Fruit fly (Drosophila melanogaster) whole organism, embryonic: ENCODE data around the gene Psn.
A peak's percentile ranks its signal among the peaks of the same experiment; 100 is the strongest.

ENCODE experiments used
- ATbp ChIP-seq: fragments of 200-800 bp; sonication (Bioruptor generic); optimal IDR thresholded peaks from 2 replicates; lab custom pipeline; 2017; ENCODE audit warnings: missing biosample characterization, mild to moderate bottlenecking, missing genetic modification characterization, missing genetic modification reagents
- CG10209 ChIP-seq: fragments of 200-800 bp; sonication (Bioruptor generic); optimal IDR thresholded peaks from 3 replicates; lab custom pipeline; 2017; ENCODE audit warnings: missing biosample characterization, mild to moderate bottlenecking, missing genetic modification characterization, missing genetic modification reagents
- CG10565 ChIP-seq: fragments of 200-800 bp; sonication (Bioruptor generic); optimal IDR thresholded peaks from 3 replicates; lab custom pipeline; 2016; ENCODE audit warnings: missing biosample characterization, mild to moderate bottlenecking, missing genetic modification characterization
- CG11247 ChIP-seq: fragments of 200-800 bp; sonication (Bioruptor generic); IDR thresholded peaks from 2 replicates; pipeline ENCODE4 v1.3.6; 2022; ENCODE audit warnings: missing biosample characterization, missing genetic modification characterization
- CG12155 ChIP-seq: fragments of 200-800 bp; sonication (Bioruptor generic); optimal IDR thresholded peaks from 3 replicates; lab custom pipeline; 2016; ENCODE audit warnings: missing biosample characterization, missing genetic modification characterization
- CG1233 ChIP-seq: fragments of 200-800 bp; sonication (Bioruptor generic); optimal IDR thresholded peaks from 4 replicates; lab custom pipeline; 2018; ENCODE audit warnings: missing biosample characterization, mild to moderate bottlenecking, missing genetic modification characterization
- CG15696 ChIP-seq: fragments of 200-800 bp; sonication (Bioruptor generic); optimal IDR thresholded peaks from 2 replicates; lab custom pipeline; 2019; ENCODE audit warnings: missing biosample characterization, mild to moderate bottlenecking, missing genetic modification characterization, moderate library complexity
- CG17328 ChIP-seq: fragments of 200-800 bp; sonication (Bioruptor generic); IDR thresholded peaks from 2 replicates; pipeline ENCODE4 v1.3.6; 2022; ENCODE audit warnings: missing biosample characterization, missing genetic modification characterization
- CG17802 ChIP-seq: fragments of 200-800 bp; sonication (Bioruptor generic); optimal IDR thresholded peaks from 2 replicates; lab custom pipeline; 2018; ENCODE audit warnings: missing biosample characterization, mild to moderate bottlenecking, missing genetic modification characterization, moderate library complexity
- CG17829 ChIP-seq: fragments of 200-800 bp; optimal IDR thresholded peaks from 2 replicates; lab custom pipeline; 2019; ENCODE audit warnings: missing biosample characterization, mild to moderate bottlenecking, missing genetic modification characterization, moderate library complexity
- CG30403 ChIP-seq: fragments of 200-800 bp; sonication (Bioruptor generic); optimal IDR thresholded peaks from 3 replicates; lab custom pipeline; 2016; ENCODE audit warnings: missing biosample characterization, missing genetic modification characterization
- CG33213 ChIP-seq: fragments of 200-800 bp; sonication (Bioruptor generic); optimal IDR thresholded peaks from 3 replicates; lab custom pipeline; 2016; ENCODE audit warnings: missing biosample characterization, missing genetic modification characterization
- CG3726 ChIP-seq: fragments of 200-800 bp; sonication (Bioruptor generic); IDR thresholded peaks from 3 replicates; pipeline ENCODE4, ENCODE4 v1.3.6; 2022; ENCODE audit warnings: missing biosample characterization, missing genetic modification characterization
- CG5180 ChIP-seq: fragments of 200-800 bp; sonication (Bioruptor generic); optimal IDR thresholded peaks from 3 replicates; lab custom pipeline; 2017; ENCODE audit warnings: missing biosample characterization, missing genetic modification characterization, mild to moderate bottlenecking, moderate library complexity, missing genetic modification reagents
- CG7556 ChIP-seq: fragments of 200-800 bp; sonication (Bioruptor generic); optimal IDR thresholded peaks from 2 replicates; lab custom pipeline; 2017; ENCODE audit warnings: missing biosample characterization, mild to moderate bottlenecking, missing genetic modification characterization
- CG9876 ChIP-seq: fragments of 200-800 bp; sonication (Bioruptor generic); optimal IDR thresholded peaks from 2 replicates; lab custom pipeline; 2016; ENCODE audit warnings: missing biosample characterization, missing genetic modification characterization
- CHES-1-like ChIP-seq: fragments of 200-800 bp; sonication (Bioruptor generic); optimal IDR thresholded peaks from 2 replicates; lab custom pipeline; 2016; ENCODE audit warnings: missing biosample characterization, missing genetic modification characterization
- Chrac-16 ChIP-seq: fragments of 200-800 bp; sonication (Bioruptor generic); optimal IDR thresholded peaks from 3 replicates; lab custom pipeline; 2016; ENCODE audit warnings: missing biosample characterization, missing genetic modification characterization
- CoRest ChIP-seq: fragments of 200-800 bp; sonication (Bioruptor generic); optimal IDR thresholded peaks from 3 replicates; lab custom pipeline; 2018; ENCODE audit warnings: missing biosample characterization, mild to moderate bottlenecking, missing genetic modification characterization, moderate library complexity
- Dip3 ChIP-seq: fragments of 200-800 bp; sonication (Bioruptor generic); optimal IDR thresholded peaks from 3 replicates; lab custom pipeline; 2016; ENCODE audit warnings: missing biosample characterization, missing genetic modification characterization
- Doc3 ChIP-seq: fragments of 200-800 bp; sonication (Bioruptor generic); IDR thresholded peaks from 3 replicates; pipeline ENCODE4 v1.3.6; 2022; ENCODE audit warnings: missing biosample characterization, missing genetic modification characterization; ENCODE audit not compliant: partially characterized antibody
- H15 ChIP-seq: fragments of 200-800 bp; sonication (Bioruptor generic); IDR thresholded peaks from 3 replicates; pipeline ENCODE4 v1.3.6; 2022; ENCODE audit warnings: missing biosample characterization, missing genetic modification characterization
- Mad ChIP-seq: fragments of 200-800 bp; sonication (Bioruptor generic); optimal IDR thresholded peaks from 2 replicates; lab custom pipeline; 2016; ENCODE audit warnings: missing biosample characterization, missing genetic modification characterization
- Sox100B ChIP-seq: fragments of 200-800 bp; sonication (Bioruptor generic); optimal IDR thresholded peaks from 3 replicates; lab custom pipeline; 2018; ENCODE audit warnings: missing biosample characterization, mild to moderate bottlenecking, missing genetic modification characterization
- Sox102F ChIP-seq: fragments of 200-800 bp; sonication (Bioruptor generic); optimal IDR thresholded peaks from 2 replicates; lab custom pipeline; 2018; ENCODE audit warnings: missing biosample characterization, mild to moderate bottlenecking, missing genetic modification characterization, moderate library complexity
- Sry-δ ChIP-seq: fragments of 200-800 bp; sonication (Bioruptor generic); optimal IDR thresholded peaks from 2 replicates; lab custom pipeline; 2016; ENCODE audit warnings: missing biosample characterization, missing genetic modification characterization
- Stat92E ChIP-seq, 3 experiments: fragments of >200 bp in 2 of 3; fragments of 200-800 bp in 1 of 3; sonication (Bioruptor generic) in 1 of 3; optimal IDR thresholded peaks; 2 replicates each; lab custom pipeline; 2017 to 2019; ENCODE audit warnings: missing biosample characterization in 3 of 3, missing genetic modification characterization in 3 of 3, mild to moderate bottlenecking in 1 of 3, moderate library complexity in 1 of 3
- al ChIP-seq: fragments of 200-800 bp; sonication (Bioruptor generic); IDR thresholded peaks from 2 replicates; pipeline ENCODE4 v1.3.6; 2022; ENCODE audit warnings: missing biosample characterization, missing genetic modification characterization
- aop ChIP-seq: fragments of 200-800 bp; sonication (Bioruptor generic); IDR thresholded peaks from 2 replicates; pipeline ENCODE4 v1.3.6; 2022; ENCODE audit warnings: missing biosample characterization, missing genetic modification characterization
- bbx ChIP-seq: fragments of 200-800 bp; sonication (Bioruptor generic); IDR thresholded peaks from 2 replicates; pipeline ENCODE4 v1.3.6; 2022; ENCODE audit warnings: missing biosample characterization, missing genetic modification characterization; ENCODE audit not compliant: partially characterized antibody
- bowl ChIP-seq: fragments of 200-800 bp; sonication (Bioruptor generic); IDR thresholded peaks from 2 replicates; pipeline ENCODE4 v1.3.6; 2022; ENCODE audit warnings: missing biosample characterization, missing genetic modification characterization
- br ChIP-seq: fragments of >200 bp; optimal IDR thresholded peaks from 2 replicates; lab custom pipeline; 2017
- cad ChIP-seq: fragments of >200 bp; optimal IDR thresholded peaks from 2 replicates; lab custom pipeline; 2017; ENCODE audit warnings: missing biosample characterization, missing genetic modification characterization
- ci ChIP-seq: fragments of 200-800 bp; sonication (Bioruptor generic); IDR thresholded peaks from 3 replicates; pipeline ENCODE4 v1.3.6; 2022; ENCODE audit warnings: missing biosample characterization, missing genetic modification characterization
- fru ChIP-seq: fragments of >200 bp; optimal IDR thresholded peaks from 2 replicates; lab custom pipeline; 2017
- grau ChIP-seq: fragments of 200-800 bp; optimal IDR thresholded peaks from 3 replicates; lab custom pipeline; 2019; ENCODE audit warnings: missing biosample characterization, mild to moderate bottlenecking, missing genetic modification characterization, moderate library complexity
- gsb ChIP-seq: fragments of 200-800 bp; sonication (Bioruptor generic); IDR thresholded peaks from 2 replicates; pipeline ENCODE4 v1.3.6; 2022; ENCODE audit warnings: missing biosample characterization, missing genetic modification characterization
- h ChIP-seq: fragments of >200 bp; optimal IDR thresholded peaks from 2 replicates; lab custom pipeline; 2017
- jigr1 ChIP-seq: fragments of 200-800 bp; sonication (Bioruptor generic); IDR thresholded peaks from 3 replicates; pipeline ENCODE4 v1.3.6; 2022; ENCODE audit warnings: missing biosample characterization, missing genetic modification characterization
- kah ChIP-seq: fragments of 200-800 bp; sonication (Bioruptor generic); optimal IDR thresholded peaks from 2 replicates; lab custom pipeline; 2018; ENCODE audit warnings: missing biosample characterization, mild to moderate bottlenecking, missing genetic modification characterization
- ken ChIP-seq: fragments of 200-800 bp; sonication (Bioruptor generic); IDR thresholded peaks from 3 replicates; pipeline ENCODE4 v1.3.6; 2022; ENCODE audit warnings: missing biosample characterization, missing genetic modification characterization
- lab ChIP-seq: fragments of 200-800 bp; sonication (Bioruptor generic); optimal IDR thresholded peaks from 3 replicates; lab custom pipeline; 2017; ENCODE audit warnings: missing biosample characterization, missing genetic modification characterization, mild to moderate bottlenecking, moderate library complexity, missing genetic modification reagents
- lilli ChIP-seq: fragments of 200-800 bp; sonication (Bioruptor generic); optimal IDR thresholded peaks from 3 replicates; lab custom pipeline; 2016; ENCODE audit warnings: missing biosample characterization, missing genetic modification characterization
- luna ChIP-seq: fragments of 200-800 bp; sonication (Bioruptor generic); optimal IDR thresholded peaks from 2 replicates; lab custom pipeline; 2016; ENCODE audit warnings: missing biosample characterization, missing genetic modification characterization
- mam ChIP-seq: fragments of 200-800 bp; sonication (Bioruptor generic); optimal IDR thresholded peaks from 3 replicates; lab custom pipeline; 2016; ENCODE audit warnings: missing biosample characterization, missing genetic modification characterization
- odd ChIP-seq: fragments of 200-800 bp; sonication (Bioruptor generic); optimal IDR thresholded peaks from 2 replicates; lab custom pipeline; 2017; ENCODE audit warnings: missing biosample characterization, mild to moderate bottlenecking, missing genetic modification characterization
- pzg ChIP-seq: fragments of 200-800 bp; sonication (Bioruptor generic); optimal IDR thresholded peaks from 3 replicates; lab custom pipeline; 2018; ENCODE audit warnings: missing biosample characterization, mild to moderate bottlenecking, missing genetic modification characterization, moderate library complexity
- seq ChIP-seq: fragments of 200-800 bp; sonication (Bioruptor generic); IDR thresholded peaks from 2 replicates; pipeline ENCODE4 v1.3.6; 2022; ENCODE audit warnings: missing biosample characterization, missing genetic modification characterization
- stc ChIP-seq: fragments of 200-800 bp; sonication (Bioruptor generic); IDR thresholded peaks from 2 replicates; pipeline ENCODE4 v1.3.6; 2022; ENCODE audit warnings: missing biosample characterization, missing genetic modification characterization
- wek ChIP-seq: fragments of 200-800 bp; sonication (Bioruptor generic); optimal IDR thresholded peaks from 3 replicates; lab custom pipeline; 2018; ENCODE audit warnings: missing biosample characterization, mild to moderate bottlenecking, missing genetic modification characterization, moderate library complexity

Psn gene

DNA sequence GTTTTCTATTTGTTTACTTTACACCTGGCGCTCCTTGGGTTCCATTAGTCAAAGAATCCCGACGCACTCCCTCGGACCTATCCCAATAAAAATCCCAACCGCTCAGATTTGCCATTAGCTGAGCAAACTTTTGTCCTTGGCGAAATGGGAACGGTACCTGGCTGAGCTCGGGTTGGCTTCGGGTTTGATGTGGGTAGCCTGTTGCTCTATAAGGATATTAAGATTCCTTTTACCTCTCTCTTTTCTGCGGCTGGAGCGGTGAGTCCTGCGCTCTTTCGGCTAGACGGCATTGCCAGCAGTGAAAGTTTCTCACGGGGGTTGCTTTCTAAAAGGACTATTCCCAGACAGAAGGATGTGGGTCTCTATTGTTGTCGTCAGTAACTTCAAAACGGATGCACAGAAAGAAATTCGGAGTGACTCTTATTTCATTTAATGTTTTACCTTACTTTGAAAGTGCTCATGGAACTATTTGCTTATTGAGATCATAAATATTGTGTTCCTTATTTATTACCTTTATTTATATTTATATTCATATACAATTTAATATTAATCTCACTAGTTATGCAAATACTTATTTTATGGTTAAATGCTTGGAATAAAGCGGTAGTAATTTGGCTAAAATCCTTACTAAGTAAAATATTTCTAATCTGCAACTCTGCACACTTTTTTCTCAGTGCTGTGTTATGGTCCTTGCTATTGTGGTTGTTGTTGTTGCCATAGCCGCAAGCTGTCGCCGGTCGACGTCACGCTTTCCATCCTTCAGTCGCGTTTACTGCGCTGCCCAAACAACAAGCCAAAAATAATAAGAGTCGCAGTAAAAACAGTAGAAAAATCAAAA lies 9.6 kb downstream of the Psn start, which contains the start of gene CG5910 (continued):
- TF ChIP-seq kah: peak; percentile 69
- TF ChIP-seq CG9876 (GFP tag; lab: Kevin White, UChicago): no peak
- peak; percentile 87 for TF ChIP-seq odd (GFP tag; lab: Kevin White, UChicago)
- no peak for TF ChIP-seq Sry-δ (GFP tag; lab: Kevin White, UChicago)
- no peak for TF ChIP-seq CG10565
- no peak for TF ChIP-seq aop (GFP tag; lab: Robert Waterston, UW)
- TF ChIP-seq stc (GFP tag; lab: Robert Waterston, UW): peak; percentile 78
- TF ChIP-seq luna (GFP tag; lab: Kevin White, UChicago): no peak
- TF ChIP-seq CG11247: peak; percentile 70
- no peak for TF ChIP-seq lab (GFP tag; lab: Kevin White, UChicago)
- peak; percentile 53 for TF ChIP-seq mam (GFP tag; lab: Kevin White, UChicago)
- TF ChIP-seq CG17829: peak; percentile 94
- TF ChIP-seq CG17802 (tag; lab: Kevin White, UChicago): peak; percentile 35
- TF ChIP-seq CG12155 (GFP tag; lab: Kevin White, UChicago): peak; percentile 79
- peak; percentile 52; the same call in 1 of the 2 replicates for TF ChIP-seq gsb (GFP tag; lab: Robert Waterston, UW)
- TF ChIP-seq Chrac-16 (GFP tag; lab: Kevin White, UChicago): peak; percentile 78
- TF ChIP-seq cad: no peak
- TF ChIP-seq lilli (GFP tag; lab: Kevin White, UChicago): peak; percentile 63
- TF ChIP-seq CG10209 (GFP tag; lab: Kevin White, UChicago): peak; percentile 89
- TF ChIP-seq ci: peak; percentile 71
- no peak for TF ChIP-seq Mad (GFP tag; lab: Kevin White, UChicago)
- TF ChIP-seq CG5180 (GFP tag; lab: Kevin White, UChicago): peak; percentile 78
- TF ChIP-seq CG30403 (GFP tag; lab: Kevin White, UChicago): peak; percentile 89
- no peak for TF ChIP-seq pzg (GFP tag; lab: Kevin White, UChicago)
- peak; percentile 36; the same call in 1 of the 3 replicates for TF ChIP-seq H15 (GFP tag; lab: Robert Waterston, UW)
- peak; percentile 88 for TF ChIP-seq Sox102F (GFP tag; lab: Kevin White, UChicago)
- TF ChIP-seq fru: no peak
- peak; percentile 68; the same call in 2 of the 3 replicates for TF ChIP-seq CG3726 (GFP tag; lab: Robert Waterston, UW)
- TF ChIP-seq Doc3 (GFP tag; lab: Robert Waterston, UW): no peak
- TF ChIP-seq bbx (GFP tag; lab: Robert Waterston, UW): no peak
- TF ChIP-seq br (lab: Kevin White, UChicago): no peak
- peak; percentile 89 for TF ChIP-seq CG1233 (GFP tag; lab: Kevin White, UChicago)
- peak; percentile 96 for TF ChIP-seq CG7556 (GFP tag; lab: Kevin White, UChicago)
- no peak for TF ChIP-seq h (lab: Kevin White, UChicago)
- peak in 1 of 3 experiments; percentile 7 for TF ChIP-seq Stat92E (GFP tag; optimal IDR thresholded peaks at IDR 0.05; lab: Kevin White, UChicago)
- TF ChIP-seq ken (GFP tag; lab: Robert Waterston, UW): 0 out of 3 replicates have a peak, but pooled peaks have one; percentile 32
- TF ChIP-seq seq (GFP tag; lab: Robert Waterston, UW): peak; percentile 79
- TF ChIP-seq al (GFP tag; lab: Robert Waterston, UW): peak; percentile 74
- TF ChIP-seq bowl: no peak
- peak; percentile 95 for TF ChIP-seq CoRest (tag; lab: Kevin White, UChicago)
- peak; percentile 93 for TF ChIP-seq grau (tag; lab: Kevin White, UChicago)
- peak; percentile 61; the same call in 1 of the 3 replicates for TF ChIP-seq jigr1 (GFP tag; lab: Robert Waterston, UW)
- peak; percentile 93 for TF ChIP-seq Sox100B
- TF ChIP-seq CG15696 (tag; lab: Kevin White, UChicago): peak; percentile 84
- peak; percentile 23 for TF ChIP-seq CHES-1-like (GFP tag; lab: Kevin White, UChicago)
- peak; percentile 85 for TF ChIP-seq ATbp (GFP tag; lab: Kevin White, UChicago)
- TF ChIP-seq CG33213 (GFP tag; lab: Kevin White, UChicago): no peak
- TF ChIP-seq CG17328 (GFP tag; lab: Robert Waterston, UW): peak; percentile 69; the same call in 1 of the 2 replicates
- TF ChIP-seq wek (GFP tag; lab: Kevin White, UChicago): peak; percentile 42
- TF ChIP-seq Dip3 (GFP tag; lab: Kevin White, UChicago): no peak
